ENCODE assay signal across 2 worm cellular contexts in the genomic region with DNA sequence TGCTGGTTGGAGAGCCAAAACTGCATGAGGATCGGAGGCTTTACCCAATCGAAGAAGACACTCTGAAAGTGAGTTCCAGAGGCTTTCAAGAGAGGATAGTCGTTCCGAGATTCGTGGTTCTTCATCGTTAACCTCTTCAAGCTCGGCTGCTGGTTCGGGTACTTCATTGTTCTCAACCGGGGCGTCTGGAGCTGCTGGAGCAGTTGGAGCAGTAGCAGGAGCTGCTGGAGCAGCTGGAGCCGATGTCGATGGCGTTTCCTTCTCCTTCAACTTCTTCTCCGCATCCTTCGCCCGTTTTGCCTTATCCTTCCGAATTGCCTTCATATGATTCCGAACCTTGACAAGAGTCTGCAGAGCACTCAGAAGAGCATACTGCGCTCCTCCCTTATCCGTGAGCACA.
TF ChIP-seq lines count a peak whose summit lies in the region.

No protein-coding gene starts in this region.

TF ChIP-seq in whole organism, L4 larva, 104 proteins besides CTCF, POLR2A, EP300 and RAD21:
- TF ChIP-seq set-16 (GFP tag; IDR thresholded peaks at IDR 0.05; lab: Robert Waterston, UW) (peak; percentile 69), saeg-2 (GFP tag; IDR thresholded peaks at IDR 0.05; lab: Robert Waterston, UW) (no peak), ZK337.2 (GFP tag; IDR thresholded peaks at IDR 0.05; lab: Robert Waterston, UW) (no peak), lin-38 (GFP tag; IDR thresholded peaks at IDR 0.05; lab: Robert Waterston, UW) (no peak), unc-62 (GFP tag; optimal IDR thresholded peaks at IDR 0.05 in 1 of 2; lab: Kevin White, UChicago) (peak in 1 of 2 experiments; percentile 79), unc-62 (tag; optimal IDR thresholded peaks at IDR 0.05; lab: Kevin White, UChicago) (no peak)

TF ChIP-seq in whole organism, young adult, 124 proteins besides CTCF, POLR2A, EP300 and RAD21:
- TF ChIP-seq hmg-1.2 (GFP tag; IDR thresholded peaks at IDR 0.05; lab: Robert Waterston, UW): no peak
- TF ChIP-seq egrh-3 (GFP tag; IDR thresholded peaks at IDR 0.05; lab: Robert Waterston, UW): peak; percentile 54; the same call in 1 of the 2 replicates
- TF ChIP-seq somi-1 (GFP tag; optimal IDR thresholded peaks at IDR 0.05; lab: Kevin White, UChicago): no peak
- no peak for TF ChIP-seq C06A6.2 (GFP tag; conservative IDR thresholded peaks at IDR 0.05; lab: Robert Waterston, UW)
- TF ChIP-seq cebp-1 (GFP tag; IDR thresholded peaks at IDR 0.05; lab: Robert Waterston, UW): no peak
- no peak for TF ChIP-seq cebp-1 (tag; optimal IDR thresholded peaks at IDR 0.05; lab: Kevin White, UChicago)
- TF ChIP-seq lin-35 (GFP tag; optimal IDR thresholded peaks at IDR 0.05; lab: Kevin White, UChicago): no peak
- no peak for TF ChIP-seq F52B5.7 (tag; optimal IDR thresholded peaks at IDR 0.05; lab: Kevin White, UChicago)
- TF ChIP-seq mel-28 (tag; optimal IDR thresholded peaks at IDR 0.05; lab: Kevin White, UChicago; ENCODE audit: borderline replicate concordance): no peak
- TF ChIP-seq ztf-26 (tag; optimal IDR thresholded peaks at IDR 0.05; lab: Kevin White, UChicago): no peak
- peak; percentile 52; the same call in 1 of the 2 replicates for TF ChIP-seq zfh-2 (GFP tag; conservative IDR thresholded peaks at IDR 0.05; lab: Robert Waterston, UW)
